Worm (Caenorhabditis elegans) whole organism, L4 larva: ENCODE results near the gene mel-28.

Experiments used
- php-3 ChIP-seq: fragments of 200-800 bp; sonication (Bioruptor generic); IDR thresholded peaks from 2 replicates; pipeline ENCODE4 v1.3.6; 2022; ENCODE audit warnings: missing genetic modification reagents, missing genetic modification characterization, missing compliant biosample characterization
- snpc-4 ChIP-seq: fragments of 150-350 bp; optimal IDR thresholded peaks from 2 replicates; lab custom pipeline; 2014; ENCODE audit warnings: missing biosample characterization, missing genetic modification characterization

DNA sequence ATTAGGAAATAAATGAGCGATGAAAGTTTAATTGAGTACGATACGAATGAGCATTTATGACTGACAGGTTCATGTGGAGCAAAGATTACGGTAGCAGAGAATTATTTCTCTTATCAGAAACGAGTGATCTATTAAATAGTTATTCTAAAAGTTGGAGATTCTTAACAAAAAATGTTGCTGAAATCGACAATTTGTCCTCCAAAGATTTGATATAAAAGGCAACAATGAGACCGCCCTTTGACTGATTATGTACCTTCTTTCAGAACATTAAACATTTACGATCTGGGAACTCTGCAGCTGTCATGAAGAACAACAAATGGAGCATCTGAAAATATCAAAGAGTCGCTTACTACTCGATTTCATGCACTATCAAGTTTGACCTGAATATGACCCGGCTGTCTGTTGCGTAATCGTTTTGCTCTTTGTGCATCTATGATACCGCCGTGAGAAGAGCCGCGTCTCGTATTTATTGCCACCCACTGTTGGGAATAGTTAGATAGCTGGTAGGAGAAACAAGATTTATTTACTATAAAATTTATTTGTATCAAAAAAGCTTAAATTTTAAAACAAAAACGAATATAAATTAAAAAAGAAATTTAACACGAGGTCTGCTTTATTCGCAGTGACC is 23.8 kb downstream of the mel-28 start, which contains the start of gene pal-1:
- TF ChIP-seq snpc-4 (tag; lab: Kevin White, UChicago) (no peak), php-3 (GFP tag; lab: Robert Waterston, UW) (no peak)
